Worm (Caenorhabditis elegans): ENCODE data around the gene thk-1.
A peak's percentile ranks its signal among the peaks of the same experiment; 100 is the strongest.

The thk-1 gene

DNA sequence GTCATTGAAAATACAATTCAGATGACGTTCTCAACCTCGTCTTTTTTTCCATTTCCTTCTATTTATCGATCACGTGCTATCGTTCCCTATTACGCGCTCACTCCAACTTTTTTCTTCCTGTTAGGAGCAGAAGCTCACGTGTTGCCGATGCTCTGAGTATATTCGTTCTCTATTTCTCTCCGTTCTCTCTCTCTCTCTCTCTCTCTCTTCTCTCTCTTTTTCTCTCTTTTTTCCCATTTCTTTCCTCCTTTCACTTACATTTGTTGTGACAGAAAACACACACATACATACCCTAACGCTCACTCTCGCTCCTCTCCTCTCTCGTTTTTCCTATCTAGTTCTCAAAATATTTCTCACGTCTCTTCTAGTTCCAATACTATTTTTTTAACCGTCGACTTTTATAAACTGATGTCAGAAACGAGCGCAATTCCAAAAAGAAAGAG, 29.0 kb downstream of the thk-1 start:
- TF ChIP-seq nhr-237 (tag; optimal IDR thresholded peaks at IDR 0.05) (no peak), egl-27 (tag; optimal IDR thresholded peaks at IDR 0.05) (no peak), ceh-16 (tag; optimal IDR thresholded peaks at IDR 0.05) (no peak), nhr-76 (tag; optimal IDR thresholded peaks at IDR 0.05) (no peak), lsy-12 (tag; optimal IDR thresholded peaks at IDR 0.05) (peak; percentile 70), elt-2 (tag; optimal IDR thresholded peaks at IDR 0.05) (peak; percentile 93), mdl-1 (tag; optimal IDR thresholded peaks at IDR 0.05) (peak; percentile 94), elt-1 (tag; optimal IDR thresholded peaks at IDR 0.05) (peak; percentile 75), nhr-28 (tag; optimal IDR thresholded peaks at IDR 0.05) (no peak), ztf-4 (tag; optimal IDR thresholded peaks at IDR 0.05) (peak; percentile 38), pqm-1 (tag; optimal IDR thresholded peaks at IDR 0.05) (peak; percentile 92), fkh-10 (GFP tag; optimal IDR thresholded peaks at IDR 0.05) (peak; percentile 93), ama-1 (optimal IDR thresholded peaks at IDR 0.05) (no peak), ceh-28 (tag; optimal IDR thresholded peaks at IDR 0.05) (peak; percentile 74), unc-39 (tag; optimal IDR thresholded peaks at IDR 0.05) (no peak), eor-1 (tag; optimal IDR thresholded peaks at IDR 0.05) (no peak), sea-2 (GFP tag; optimal IDR thresholded peaks at IDR 0.05) (no peak), nhr-12 (tag; optimal IDR thresholded peaks at IDR 0.05) (no peak), unc-62 (GFP tag; optimal IDR thresholded peaks at IDR 0.05) (peak; percentile 55), ztf-11 (tag; optimal IDR thresholded peaks at IDR 0.05) (no peak), pha-4 (tag; optimal IDR thresholded peaks at IDR 0.05) (peak; percentile 93), jun-1 (tag; optimal IDR thresholded peaks at IDR 0.05) (peak; percentile 97), fkh-2 (tag; optimal IDR thresholded peaks at IDR 0.05) (peak; percentile 12), daf-12 (tag; optimal IDR thresholded peaks at IDR 0.05) (no peak), ceh-9 (tag; optimal IDR thresholded peaks at IDR 0.05) (no peak), lin-15B (tag; optimal IDR thresholded peaks at IDR 0.05) (peak; percentile 57), nhr-23 (tag; optimal IDR thresholded peaks at IDR 0.05) (peak; percentile 52), ZK546.5 (tag; optimal IDR thresholded peaks at IDR 0.05) (no peak), elt-3 (tag; optimal IDR thresholded peaks at IDR 0.05) (no peak), fos-1 (tag; optimal IDR thresholded peaks at IDR 0.05) (peak; percentile 2), nhr-43 (tag; optimal IDR thresholded peaks at IDR 0.05; ENCODE audit: poor library complexity, severe bottlenecking) (peak; percentile 25), aly-2 (tag; optimal IDR thresholded peaks at IDR 0.05) (no peak), tbx-2 (tag; optimal IDR thresholded peaks at IDR 0.05) (peak; percentile 67), skn-1 (tag; optimal IDR thresholded peaks at IDR 0.05) (peak; percentile 87), ceh-82 (tag; optimal IDR thresholded peaks at IDR 0.05) (no peak), zag-1 (tag; optimal IDR thresholded peaks at IDR 0.05) (no peak), nfya-1 (tag; optimal IDR thresholded peaks at IDR 0.05; ENCODE audit: insufficient read depth) (peak; percentile 86), mml-1 (tag; optimal IDR thresholded peaks at IDR 0.05) (no peak), hmg-11 (tag; optimal IDR thresholded peaks at IDR 0.05) (peak; percentile 81), nhr-11 (tag; optimal IDR thresholded peaks at IDR 0.05) (peak; percentile 75), snpc-4 (tag; optimal IDR thresholded peaks at IDR 0.05) (peak; percentile 82), R02D3.7 (tag; optimal IDR thresholded peaks at IDR 0.05) (peak; percentile 39), egl-5 (tag; optimal IDR thresholded peaks at IDR 0.05) (peak; percentile 46), nhr-77 (tag; optimal IDR thresholded peaks at IDR 0.05) (no peak), lin-39 (tag; optimal IDR thresholded peaks at IDR 0.05) (peak; percentile 64), nhr-25 (tag; optimal IDR thresholded peaks at IDR 0.05) (peak; percentile 43), nhr-67 (tag; optimal IDR thresholded peaks at IDR 0.05) (no peak)

DNA sequence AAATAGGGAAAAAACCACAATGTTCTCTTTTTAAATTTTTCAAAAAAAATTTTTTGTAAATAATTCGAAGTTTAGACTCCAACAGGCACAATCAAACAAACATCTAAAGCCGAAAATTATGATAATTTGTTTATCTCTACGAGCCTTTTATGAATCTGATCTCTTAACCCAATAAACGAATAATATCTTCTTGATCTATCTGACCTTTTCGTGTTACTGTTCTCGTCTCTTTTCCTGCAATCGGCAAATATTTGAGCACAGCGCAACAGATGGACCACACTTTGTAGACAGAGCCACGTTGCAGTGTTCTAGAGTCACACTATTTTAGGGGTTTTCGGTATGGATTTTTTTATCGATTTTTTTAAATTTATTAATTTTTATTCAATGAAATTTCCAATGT, 29.6 kb downstream of the thk-1 start:
- TF ChIP-seq nhr-76 (tag; optimal IDR thresholded peaks at IDR 0.05) = no peak
- TF ChIP-seq nhr-28 (tag; optimal IDR thresholded peaks at IDR 0.05) = no peak
- TF ChIP-seq nhr-11 (tag; optimal IDR thresholded peaks at IDR 0.05) = no peak
- TF ChIP-seq nhr-12 (tag; optimal IDR thresholded peaks at IDR 0.05) = no peak
- no peak for TF ChIP-seq ztf-4 (tag; optimal IDR thresholded peaks at IDR 0.05)
- no peak for TF ChIP-seq pha-4 (tag; optimal IDR thresholded peaks at IDR 0.05)
- TF ChIP-seq ceh-82 (tag; optimal IDR thresholded peaks at IDR 0.05) = no peak
- TF ChIP-seq nhr-77 (tag; optimal IDR thresholded peaks at IDR 0.05) = no peak
- TF ChIP-seq elt-1 (tag; optimal IDR thresholded peaks at IDR 0.05) = no peak
- TF ChIP-seq ceh-28 (tag; optimal IDR thresholded peaks at IDR 0.05) = no peak

Measured in whole organism, L3 larva.